Fruit fly (Drosophila melanogaster) whole organism, embryonic: ENCODE data around the gene CG9132.

Experiments
- CG10209 ChIP-seq: fragments of 200-800 bp; sonication (Bioruptor generic); optimal IDR thresholded peaks from 3 replicates; lab custom pipeline; 2017; ENCODE audit warnings: missing biosample characterization, mild to moderate bottlenecking, missing genetic modification characterization, missing genetic modification reagents
- CG10267 ChIP-seq: fragments of 200-800 bp; sonication (Bioruptor generic); optimal IDR thresholded peaks from 2 replicates; lab custom pipeline; 2018; ENCODE audit warnings: missing biosample characterization, mild to moderate bottlenecking, missing genetic modification characterization, moderate library complexity
- CG10565 ChIP-seq: fragments of 200-800 bp; sonication (Bioruptor generic); optimal IDR thresholded peaks from 3 replicates; lab custom pipeline; 2016; ENCODE audit warnings: missing biosample characterization, mild to moderate bottlenecking, missing genetic modification characterization
- CG12155 ChIP-seq: fragments of 200-800 bp; sonication (Bioruptor generic); optimal IDR thresholded peaks from 3 replicates; lab custom pipeline; 2016; ENCODE audit warnings: missing biosample characterization, missing genetic modification characterization
- CG12299 ChIP-seq: fragments of 200-800 bp; sonication (Bioruptor generic); optimal IDR thresholded peaks from 2 replicates; lab custom pipeline; 2018; ENCODE audit warnings: missing biosample characterization, mild to moderate bottlenecking, missing genetic modification characterization
- CG1233 ChIP-seq: fragments of 200-800 bp; sonication (Bioruptor generic); optimal IDR thresholded peaks from 4 replicates; lab custom pipeline; 2018; ENCODE audit warnings: missing biosample characterization, mild to moderate bottlenecking, missing genetic modification characterization
- CG15479 ChIP-seq: fragments of 200-800 bp; sonication (Bioruptor generic); optimal IDR thresholded peaks from 3 replicates; lab custom pipeline; 2019; ENCODE audit warnings: missing biosample characterization, mild to moderate bottlenecking, missing genetic modification characterization, moderate library complexity
- CG16779 ChIP-seq: fragments of 200-800 bp; sonication (Bioruptor generic); IDR thresholded peaks from 2 replicates; pipeline ENCODE4 v1.3.6; 2022; ENCODE audit warnings: missing biosample characterization, missing genetic modification characterization
- CG17186 ChIP-seq: fragments of 200-800 bp; sonication (Bioruptor generic); optimal IDR thresholded peaks from 3 replicates; lab custom pipeline; 2017; ENCODE audit warnings: missing biosample characterization, missing genetic modification reagents, missing genetic modification characterization
- CG30431 ChIP-seq: fragments of 200-800 bp; sonication (Bioruptor generic); optimal IDR thresholded peaks from 2 replicates; lab custom pipeline; 2017; ENCODE audit warnings: missing biosample characterization, missing genetic modification characterization
- CG34376 ChIP-seq: fragments of 200-800 bp; sonication (Bioruptor generic); optimal IDR thresholded peaks from 2 replicates; lab custom pipeline; 2018; ENCODE audit warnings: missing biosample characterization, mild to moderate bottlenecking, missing genetic modification characterization
- CG4282 ChIP-seq: fragments of 200-800 bp; sonication (Bioruptor generic); optimal IDR thresholded peaks from 2 replicates; lab custom pipeline; 2016; ENCODE audit warnings: missing biosample characterization, missing genetic modification characterization
- CG43689 ChIP-seq: fragments of 200-800 bp; sonication (Bioruptor generic); IDR thresholded peaks from 2 replicates; pipeline ENCODE4 v1.3.6; 2022; ENCODE audit warnings: missing biosample characterization, missing genetic modification characterization
- CG4404 ChIP-seq: fragments of 200-800 bp; sonication (Bioruptor generic); IDR thresholded peaks from 2 replicates; pipeline ENCODE4 v1.3.6; 2022; ENCODE audit warnings: missing biosample characterization, missing genetic modification characterization
- CG6765 ChIP-seq: fragments of 200-800 bp; sonication (Bioruptor generic); optimal IDR thresholded peaks from 3 replicates; lab custom pipeline; 2017; ENCODE audit warnings: missing biosample characterization, mild to moderate bottlenecking, missing genetic modification characterization
- CG7786 ChIP-seq: fragments of 200-800 bp; sonication (Bioruptor generic); optimal IDR thresholded peaks from 2 replicates; lab custom pipeline; 2016; ENCODE audit warnings: missing biosample characterization, missing genetic modification characterization
- CG7928 ChIP-seq: fragments of 200-800 bp; sonication (Bioruptor generic); optimal IDR thresholded peaks from 2 replicates; lab custom pipeline; 2017; ENCODE audit warnings: missing biosample characterization, mild to moderate bottlenecking, missing genetic modification characterization
- CG8359 ChIP-seq: fragments of 200-800 bp; sonication (Bioruptor generic); optimal IDR thresholded peaks from 2 replicates; lab custom pipeline; 2017; ENCODE audit warnings: missing biosample characterization, mild to moderate bottlenecking, missing genetic modification characterization, borderline replicate concordance
- Dad ChIP-seq: fragments of 200-800 bp; sonication (Bioruptor generic); optimal IDR thresholded peaks from 3 replicates; lab custom pipeline; 2016; ENCODE audit warnings: missing biosample characterization, missing genetic modification characterization
- Deaf1 ChIP-seq: fragments of 200-800 bp; optimal IDR thresholded peaks from 3 replicates; lab custom pipeline; 2019; ENCODE audit warnings: missing biosample characterization, mild to moderate bottlenecking, missing genetic modification characterization, moderate library complexity
- Dll ChIP-seq: fragments of 200-800 bp; sonication (Bioruptor generic); IDR thresholded peaks from 4 replicates; pipeline ENCODE4 v1.3.6; 2022; ENCODE audit warnings: missing biosample characterization, missing genetic modification characterization; ENCODE audit not compliant: partially characterized antibody
- HLH54F ChIP-seq: fragments of 200-800 bp; sonication (Bioruptor generic); optimal IDR thresholded peaks from 3 replicates; lab custom pipeline; 2016; ENCODE audit warnings: missing biosample characterization, missing genetic modification characterization
- Hey ChIP-seq: fragments of 200-800 bp; sonication (Bioruptor generic); optimal IDR thresholded peaks from 3 replicates; lab custom pipeline; 2018; ENCODE audit warnings: missing biosample characterization, mild to moderate bottlenecking, missing genetic modification characterization
- Kr ChIP-seq: fragments of 200-800 bp; sonication (Bioruptor generic); optimal IDR thresholded peaks from 2 replicates; lab custom pipeline; 2017; ENCODE audit warnings: missing biosample characterization, mild to moderate bottlenecking, missing genetic modification characterization
- Lpt ChIP-seq: fragments of >200 bp; optimal IDR thresholded peaks from 2 replicates; lab custom pipeline; 2018; ENCODE audit warnings: missing biosample characterization, missing genetic modification characterization
- Nf-YA ChIP-seq: fragments of 200-800 bp; sonication (Bioruptor generic); IDR thresholded peaks from 2 replicates; pipeline ENCODE4 v1.3.6; 2022; ENCODE audit warnings: missing biosample characterization, missing genetic modification characterization
- TFAM ChIP-seq: fragments of 200-800 bp; sonication (Bioruptor generic); optimal IDR thresholded peaks from 2 replicates; lab custom pipeline; 2017; ENCODE audit warnings: missing biosample characterization, missing genetic modification characterization, inconsistent platforms
- YL-1 ChIP-seq: fragments of 200-800 bp; sonication (Bioruptor generic); optimal IDR thresholded peaks from 3 replicates; lab custom pipeline; 2017; ENCODE audit warnings: missing biosample characterization, mild to moderate bottlenecking, missing genetic modification characterization
- abd-A ChIP-seq: fragments of 200-800 bp; sonication (Bioruptor generic); optimal IDR thresholded peaks from 3 replicates; lab custom pipeline; 2019; ENCODE audit warnings: missing biosample characterization, mild to moderate bottlenecking, missing genetic modification characterization, moderate library complexity
- ato ChIP-seq: fragments of 200-800 bp; sonication (Bioruptor generic); IDR thresholded peaks from 2 replicates; pipeline ENCODE4 v1.3.6; 2022; ENCODE audit warnings: missing biosample characterization, missing genetic modification characterization; ENCODE audit not compliant: partially characterized antibody
- eve ChIP-seq, 2 experiments: fragments of >200 bp; optimal IDR thresholded peaks; 2 replicates each; lab custom pipeline; 2017; ENCODE audit warnings: missing biosample characterization in 2 of 2, missing genetic modification characterization in 2 of 2
- fu2 ChIP-seq: fragments of 200-800 bp; sonication (Bioruptor generic); optimal IDR thresholded peaks from 2 replicates; lab custom pipeline; 2016; ENCODE audit warnings: missing biosample characterization, missing genetic modification characterization
- gcm ChIP-seq: fragments of 200-800 bp; sonication (Bioruptor generic); optimal IDR thresholded peaks from 2 replicates; lab custom pipeline; 2019; ENCODE audit warnings: missing biosample characterization, mild to moderate bottlenecking, missing genetic modification characterization, moderate library complexity
- gro ChIP-seq: fragments of 200-800 bp; sonication (Bioruptor generic); optimal IDR thresholded peaks from 2 replicates; lab custom pipeline; 2016; ENCODE audit warnings: missing biosample characterization, missing genetic modification characterization
- hbn ChIP-seq: fragments of 200-800 bp; sonication (Bioruptor generic); IDR thresholded peaks from 2 replicates; pipeline ENCODE4 v1.3.6; 2022; ENCODE audit warnings: missing biosample characterization, missing genetic modification characterization; ENCODE audit not compliant: partially characterized antibody
- hkb ChIP-seq, 2 experiments: fragments of 200-800 bp in 1 of 2; fragments of >200 bp in 1 of 2; sonication (Bioruptor generic) in 1 of 2; IDR thresholded peaks in 1 of 2; optimal IDR thresholded peaks in 1 of 2; 2 replicates each; pipeline versions ENCODE4 v1.3.6 to Lab custom; 2017 to 2022; ENCODE audit warnings: missing biosample characterization in 1 of 2, missing genetic modification characterization in 1 of 2
- ken ChIP-seq: fragments of 200-800 bp; sonication (Bioruptor generic); IDR thresholded peaks from 3 replicates; pipeline ENCODE4 v1.3.6; 2022; ENCODE audit warnings: missing biosample characterization, missing genetic modification characterization
- pfk ChIP-seq: fragments of 200-800 bp; sonication (Bioruptor generic); optimal IDR thresholded peaks from 2 replicates; lab custom pipeline; 2018; ENCODE audit warnings: missing biosample characterization, mild to moderate bottlenecking, missing genetic modification characterization, moderate library complexity
- pzg ChIP-seq: fragments of 200-800 bp; sonication (Bioruptor generic); optimal IDR thresholded peaks from 3 replicates; lab custom pipeline; 2018; ENCODE audit warnings: missing biosample characterization, mild to moderate bottlenecking, missing genetic modification characterization, moderate library complexity
- sens-2 ChIP-seq: fragments of 200-800 bp; sonication (Bioruptor generic); IDR thresholded peaks from 2 replicates; pipeline ENCODE4 v1.3.6; 2022; ENCODE audit warnings: missing biosample characterization, missing genetic modification characterization
- sim ChIP-seq: fragments of 200-800 bp; sonication (Bioruptor generic); IDR thresholded peaks from 2 replicates; pipeline ENCODE4 v1.3.6; 2022; ENCODE audit warnings: missing biosample characterization, missing genetic modification characterization
- slbo ChIP-seq: fragments of 200-800 bp; sonication (Bioruptor generic); IDR thresholded peaks from 2 replicates; pipeline ENCODE4 v1.3.6; 2022; ENCODE audit warnings: missing biosample characterization, missing genetic modification characterization
- sob ChIP-seq: fragments of 200-800 bp; sonication (Bioruptor generic); IDR thresholded peaks from 2 replicates; pipeline ENCODE4 v1.3.6; 2022; ENCODE audit warnings: missing biosample characterization, missing genetic modification characterization
- sug ChIP-seq: fragments of 200-800 bp; optimal IDR thresholded peaks from 2 replicates; lab custom pipeline; 2019; ENCODE audit warnings: missing biosample characterization, mild to moderate bottlenecking, missing genetic modification characterization, moderate library complexity
- tio ChIP-seq: fragments of 200-800 bp; sonication (Bioruptor generic); optimal IDR thresholded peaks from 2 replicates; lab custom pipeline; 2017; ENCODE audit warnings: missing biosample characterization, missing genetic modification characterization, inconsistent platforms
- toy ChIP-seq: fragments of 200-800 bp; sonication (Bioruptor generic); IDR thresholded peaks from 2 replicates; pipeline ENCODE4 v1.3.6; 2022; ENCODE audit warnings: missing biosample characterization, missing genetic modification characterization
- tx ChIP-seq: fragments of 200-800 bp; sonication (Bioruptor generic); optimal IDR thresholded peaks from 2 replicates; lab custom pipeline; 2016; ENCODE audit warnings: missing biosample characterization, missing genetic modification characterization
- wek ChIP-seq: fragments of 200-800 bp; sonication (Bioruptor generic); optimal IDR thresholded peaks from 3 replicates; lab custom pipeline; 2018; ENCODE audit warnings: missing biosample characterization, mild to moderate bottlenecking, missing genetic modification characterization, moderate library complexity
- zen ChIP-seq: fragments of 200-800 bp; sonication (Bioruptor generic); optimal IDR thresholded peaks from 3 replicates; lab custom pipeline; 2018; ENCODE audit warnings: missing biosample characterization, mild to moderate bottlenecking, missing genetic modification characterization, moderate library complexity

CG9132 gene

DNA sequence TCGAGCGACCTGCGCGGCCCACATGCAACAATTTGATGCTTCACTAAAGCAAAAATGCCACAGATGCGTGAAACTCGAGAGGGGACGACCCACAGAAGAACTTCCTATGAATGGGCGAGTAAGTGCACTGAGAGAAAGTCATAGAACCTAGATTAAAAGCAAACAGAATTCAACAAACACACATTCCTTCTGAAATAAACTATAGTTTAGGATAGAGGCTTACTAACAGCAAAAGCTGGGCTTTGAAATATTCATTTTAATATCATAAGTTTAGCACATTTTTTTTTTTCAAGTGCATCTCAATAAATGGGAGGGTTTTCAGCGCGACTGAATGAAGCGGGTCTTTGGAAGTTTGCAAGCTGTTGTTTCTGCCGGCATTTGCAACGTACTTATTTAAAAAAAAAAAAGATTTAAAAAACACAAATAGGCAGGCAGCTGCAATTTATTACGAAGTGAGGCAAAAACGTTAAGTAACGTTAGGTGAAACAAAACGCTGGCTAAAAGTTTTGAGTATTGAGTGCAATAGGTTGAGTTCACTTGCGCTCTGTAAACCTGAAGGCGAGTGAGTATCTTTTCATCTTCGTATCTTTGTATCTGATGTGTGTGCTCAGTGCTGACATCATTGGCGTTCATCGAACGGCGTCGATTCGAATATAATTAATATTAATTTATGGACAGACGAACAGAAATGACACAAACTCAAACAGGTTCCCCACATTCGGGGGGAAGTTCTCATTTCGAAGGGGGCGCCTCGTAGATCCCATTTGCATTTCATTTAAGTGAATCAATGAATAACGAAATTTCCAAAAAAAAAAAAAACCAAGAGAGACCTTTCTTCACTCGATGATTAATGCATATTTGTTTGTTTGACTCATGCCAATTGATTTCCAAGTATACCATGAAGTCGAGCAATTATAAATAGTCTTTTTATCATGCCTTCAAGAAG, 27.4 kb downstream of the CG9132 start (continued):
- TF ChIP-seq Deaf1 (tag; lab: Kevin White, UChicago) = no peak
- no peak for TF ChIP-seq Hey (tag; lab: Kevin White, UChicago)
- no peak for TF ChIP-seq HLH54F (GFP tag; lab: Kevin White, UChicago)
- no peak for TF ChIP-seq CG43689 (GFP tag; lab: Robert Waterston, UW)
- no peak for TF ChIP-seq Lpt (GFP tag; lab: Kevin White, UChicago)
- TF ChIP-seq tio (GFP tag; lab: Kevin White, UChicago) = peak; percentile 5
- TF ChIP-seq YL-1 (GFP tag; lab: Kevin White, UChicago) = no peak
- TF ChIP-seq CG15479 (GFP tag; lab: Kevin White, UChicago) = no peak
- peak; percentile 39 for TF ChIP-seq CG7786 (GFP tag; lab: Kevin White, UChicago)
- TF ChIP-seq pzg (GFP tag; lab: Kevin White, UChicago) = no peak
- no peak for TF ChIP-seq ato (GFP tag; lab: Robert Waterston, UW)
- TF ChIP-seq fu2 (GFP tag; lab: Kevin White, UChicago) = no peak
- TF ChIP-seq sens-2 (GFP tag; lab: Robert Waterston, UW) = peak; percentile 65; the same call in 1 of the 2 replicates
- TF ChIP-seq CG17186 (GFP tag; lab: Kevin White, UChicago) = no peak
- TF ChIP-seq CG34376 = no peak
- TF ChIP-seq CG10565 (GFP tag; lab: Kevin White, UChicago) = no peak
- no peak for TF ChIP-seq hbn
- TF ChIP-seq sob (GFP tag; lab: Robert Waterston, UW) = peak; percentile 59; the same call in 1 of the 2 replicates
- peak; percentile 48; the same call in 1 of the 2 replicates for TF ChIP-seq Nf-YA
- TF ChIP-seq CG12155 (GFP tag; lab: Kevin White, UChicago) = peak; percentile 36
- TF ChIP-seq tx (GFP tag; lab: Kevin White, UChicago) = no peak
- no peak for TF ChIP-seq CG4282 (GFP tag; lab: Kevin White, UChicago)
- TF ChIP-seq CG16779 (GFP tag; lab: Robert Waterston, UW) = no peak
- TF ChIP-seq toy (GFP tag; lab: Robert Waterston, UW) = no peak
- TF ChIP-seq TFAM = no peak
- peak; percentile 27 for TF ChIP-seq CG10209 (GFP tag; lab: Kevin White, UChicago)
- TF ChIP-seq Dad (GFP tag; lab: Kevin White, UChicago) = peak; percentile 61
- TF ChIP-seq CG10267 = peak; percentile 62
- TF ChIP-seq eve (GFP tag; optimal IDR thresholded peaks at IDR 0.05; lab: Kevin White, UChicago) = peak; percentile 1 to 62
- no peak for TF ChIP-seq pfk
- TF ChIP-seq CG1233 (GFP tag; lab: Kevin White, UChicago) = peak; percentile 17
- TF ChIP-seq abd-A (tag; lab: Kevin White, UChicago) = no peak

DNA sequence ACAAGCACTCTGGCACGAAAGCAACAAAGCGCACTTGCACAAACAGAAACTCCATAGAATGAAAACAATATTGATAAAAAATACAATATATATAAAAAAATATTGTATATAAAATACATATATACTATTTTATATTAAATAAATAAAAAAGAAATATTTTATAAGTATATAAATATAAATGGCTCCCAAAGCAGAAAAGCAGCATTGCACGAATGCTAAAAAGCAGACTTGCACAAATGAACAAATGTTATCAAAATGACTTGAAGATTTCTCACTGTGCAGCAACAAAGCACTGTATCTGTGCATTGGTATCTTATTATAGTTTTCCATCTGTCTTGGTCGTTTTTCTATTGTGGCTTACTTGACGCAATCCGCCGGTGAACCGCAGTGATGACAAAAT, 31.7 kb downstream of the CG9132 start:
- TF ChIP-seq sim (GFP tag; lab: Robert Waterston, UW) (no peak), eve (GFP tag; optimal IDR thresholded peaks at IDR 0.05; lab: Kevin White, UChicago) (no peak), gro (no peak), zen (no peak), Kr (GFP tag; lab: Kevin White, UChicago) (no peak), CG7928 (GFP tag; lab: Kevin White, UChicago) (no peak), CG4404 (no peak), Dll (GFP tag; lab: Robert Waterston, UW) (no peak), sug (tag; lab: Kevin White, UChicago) (no peak), CG6765 (no peak), gcm (GFP tag; lab: Kevin White, UChicago) (no peak), slbo (GFP tag; lab: Robert Waterston, UW) (no peak), hkb (optimal IDR thresholded peaks at IDR 0.05; lab: Kevin White, UChicago) (no peak), hkb (GFP tag; IDR thresholded peaks at IDR 0.05; lab: Robert Waterston, UW) (no peak), CG12299 (tag; lab: Kevin White, UChicago) (no peak), CG30431 (GFP tag; lab: Kevin White, UChicago) (no peak), ken (GFP tag; lab: Robert Waterston, UW) (no peak), CG17186 (GFP tag; lab: Kevin White, UChicago) (no peak), CG8359 (GFP tag; lab: Kevin White, UChicago) (no peak), CG43689 (GFP tag; lab: Robert Waterston, UW) (no peak), wek (GFP tag; lab: Kevin White, UChicago) (no peak)
